Worm (Caenorhabditis elegans): ENCODE data around the gene wee-1.3.

wee-1.3 gene

DNA sequence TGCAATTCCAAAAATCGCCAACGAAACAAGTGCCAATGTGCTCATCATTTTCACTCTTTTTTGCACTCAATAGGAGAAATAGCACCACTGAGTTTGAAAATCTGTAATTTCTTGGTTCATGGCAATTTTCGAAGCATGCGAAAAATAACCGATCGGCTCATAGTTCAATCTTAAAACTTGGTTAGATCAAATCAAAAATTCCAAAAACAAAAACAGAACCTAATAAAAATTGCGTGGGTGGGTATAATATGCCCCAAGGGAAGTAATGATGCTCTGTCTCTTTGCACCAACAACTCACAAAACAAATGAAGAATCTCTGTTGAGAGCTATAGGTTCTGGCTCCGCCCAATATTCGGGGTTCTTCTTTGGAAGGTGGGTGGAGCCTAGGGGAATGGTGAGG is 24.4 kb downstream of the wee-1.3 start, which contains the start of gene nlp-11:
Gene nlp-11 (minus strand): TSS at position 101 of the 400 bp plus-strand sequence.
- TF ChIP-seq unc-62 (GFP tag; optimal IDR thresholded peaks at IDR 0.05 in 1 of 2) (peak in 1 of 2 experiments; percentile 57), unc-62 (tag; optimal IDR thresholded peaks at IDR 0.05) (no peak), ceh-44 (GFP tag; IDR thresholded peaks at IDR 0.05) (no peak)

DNA sequence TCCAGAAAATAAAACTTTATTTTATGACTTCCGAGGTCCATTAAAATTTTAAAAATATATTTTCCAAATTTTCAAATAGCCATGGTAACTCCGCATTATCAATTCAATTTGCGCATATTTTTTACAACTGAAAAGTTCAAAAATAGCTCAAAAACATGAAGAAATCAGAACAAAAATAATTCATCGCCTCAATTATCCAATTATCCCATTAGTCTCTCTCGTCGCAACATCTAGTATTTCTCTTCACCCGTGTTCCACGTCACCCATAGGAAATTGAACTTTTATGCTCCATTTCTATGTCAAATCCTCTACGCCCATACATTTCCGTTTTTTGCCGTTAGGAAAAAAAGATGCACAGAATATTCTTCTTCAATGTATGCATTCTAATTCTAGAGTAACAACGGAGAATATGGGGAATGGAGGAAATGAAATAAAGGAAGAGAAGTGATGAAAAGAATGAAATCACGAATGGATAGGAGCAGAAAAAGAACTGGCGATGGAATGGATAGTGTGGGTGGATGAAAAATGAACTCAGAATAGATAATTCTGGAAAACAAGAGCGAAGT is 26.1 kb downstream of the wee-1.3 start:
- TF ChIP-seq ces-1 (GFP tag; optimal IDR thresholded peaks at IDR 0.05), result peak; percentile 73
- no peak for TF ChIP-seq mxl-2 (GFP tag; conservative IDR thresholded peaks at IDR 0.05)
- TF ChIP-seq fkh-10 (GFP tag; optimal IDR thresholded peaks at IDR 0.05), result peak; percentile 89
- TF ChIP-seq lsy-2 (tag; optimal IDR thresholded peaks at IDR 0.05), result peak in 1 of 2 experiments; percentile 12
- TF ChIP-seq ctbp-1 (GFP tag; IDR thresholded peaks at IDR 0.05), result peak; percentile 64
- TF ChIP-seq aly-2 (tag; optimal IDR thresholded peaks at IDR 0.05), result no peak
- TF ChIP-seq mep-1 (tag; optimal IDR thresholded peaks at IDR 0.05), result no peak

DNA sequence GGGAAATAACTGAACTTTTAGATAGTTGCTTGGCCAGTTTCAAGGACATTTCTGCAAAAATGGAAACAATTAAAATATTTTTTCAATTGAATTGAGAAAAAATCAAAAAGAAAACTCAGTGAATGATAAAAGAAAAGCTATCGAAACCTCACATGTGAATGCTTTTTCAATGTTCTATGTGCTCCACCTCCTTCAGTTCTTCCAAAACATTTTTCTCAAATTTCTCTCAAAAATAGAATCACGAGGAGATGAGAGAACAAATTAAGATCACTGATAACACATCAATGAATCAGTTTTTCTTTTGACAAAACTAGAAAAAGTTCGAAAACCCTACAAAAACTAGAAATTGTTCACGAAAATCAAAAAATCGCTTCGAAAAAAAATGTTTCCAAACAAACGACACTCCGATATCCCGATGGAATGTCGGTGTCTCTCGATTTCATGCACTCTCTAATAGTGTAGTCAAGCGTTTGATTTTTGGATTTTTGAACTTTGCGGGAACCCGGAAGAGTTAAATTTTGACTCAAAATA is 29.5 kb downstream of the wee-1.3 start, which contains the start of gene ZK1320.9:
Gene ZK1320.9 (minus strand): TSS at position 51 of the 531 bp plus-strand sequence.
- TF ChIP-seq hmg-1.1 (GFP tag; IDR thresholded peaks at IDR 0.05) (no peak), attf-4 (tag; optimal IDR thresholded peaks at IDR 0.05) (no peak), nhr-102 (tag; optimal IDR thresholded peaks at IDR 0.05) (no peak), Y48G9A.11 (GFP tag; IDR thresholded peaks at IDR 0.05) (peak; percentile 52; the same call in 1 of the 2 replicates), T20F7.1 (GFP tag; optimal IDR thresholded peaks at IDR 0.05) (peak; percentile 83), mep-1 (tag; optimal IDR thresholded peaks at IDR 0.05) (peak; percentile 46), nhr-10 (tag; optimal IDR thresholded peaks at IDR 0.05) (peak; percentile 9), ceh-32 (tag; optimal IDR thresholded peaks at IDR 0.05; ENCODE audit: poor library complexity) (no peak), lsy-2 (tag; optimal IDR thresholded peaks at IDR 0.05) (peak in 1 of 2 experiments; percentile 1), nhr-76 (tag; optimal IDR thresholded peaks at IDR 0.05) (peak; percentile 76), pha-4 (GFP tag; IDR thresholded peaks at IDR 0.05) (no peak), pha-4 (tag; optimal IDR thresholded peaks at IDR 0.05) (peak; percentile 24), duxl-1 (tag; optimal IDR thresholded peaks at IDR 0.05; ENCODE audit: poor library complexity) (no peak), mdl-1 (tag; optimal IDR thresholded peaks at IDR 0.05) (peak in 1 of 2 experiments; percentile 41), dmd-8 (GFP tag; IDR thresholded peaks at IDR 0.05) (no peak), sdz-12 (GFP tag; optimal IDR thresholded peaks at IDR 0.05) (no peak), daf-16 (GFP tag; optimal IDR thresholded peaks at IDR 0.05) (no peak), daf-16 (tag; optimal IDR thresholded peaks at IDR 0.05) (peak; percentile 54), mdt-29 (GFP tag; IDR thresholded peaks at IDR 0.05) (no peak), vab-7 (GFP tag; IDR thresholded peaks at IDR 0.05) (no peak), nhr-11 (tag; optimal IDR thresholded peaks at IDR 0.05) (peak; percentile 75), dpl-1 (GFP tag; optimal IDR thresholded peaks at IDR 0.05) (peak; percentile 23), gei-8 (GFP tag; optimal IDR thresholded peaks at IDR 0.05) (no peak), nhr-28 (tag; optimal IDR thresholded peaks at IDR 0.05) (peak; percentile 84), F37D6.2 (tag; optimal IDR thresholded peaks at IDR 0.05) (no peak), hlh-30 (tag; optimal IDR thresholded peaks at IDR 0.05; ENCODE audit: insufficient read depth) (peak; percentile 48), hif-1 (tag; optimal IDR thresholded peaks at IDR 0.05) (no peak), set-16 (GFP tag; IDR thresholded peaks at IDR 0.05) (no peak), dmd-6 (GFP tag; IDR thresholded peaks at IDR 0.05) (peak; percentile 48; the same call in 1 of the 2 replicates), lim-7 (GFP tag; IDR thresholded peaks at IDR 0.05) (no peak), dve-1 (tag; optimal IDR thresholded peaks at IDR 0.05; ENCODE audit: insufficient read depth) (peak; percentile 32), nhr-77 (tag; optimal IDR thresholded peaks at IDR 0.05) (peak; percentile 67), mes-2 (tag; optimal IDR thresholded peaks at IDR 0.05; ENCODE audit: poor library complexity, severe bottlenecking) (no peak), nhr-111 (GFP tag; optimal IDR thresholded peaks at IDR 0.05) (no peak)

All from whole organism, L4 larva.